Fruit fly (Drosophila melanogaster) whole organism, prepupa: ENCODE data around the gene Socs36E.

Experiments used
- Blimp-1 ChIP-seq: fragments of 200-800 bp; sonication (Bioruptor generic); optimal IDR thresholded peaks from 3 replicates; lab custom pipeline; 2017; ENCODE audit warnings: missing biosample characterization, missing genetic modification characterization, mild to moderate bottlenecking, moderate library complexity, missing genetic modification reagents
- CG6792 ChIP-seq: fragments of 200-800 bp; sonication (Bioruptor generic); optimal IDR thresholded peaks from 3 replicates; lab custom pipeline; 2016; ENCODE audit warnings: missing biosample characterization, missing genetic modification characterization
- CG8632 ChIP-seq: fragments of 200-800 bp; sonication (Bioruptor generic); optimal IDR thresholded peaks from 3 replicates; lab custom pipeline; 2016; ENCODE audit warnings: missing biosample characterization, missing genetic modification characterization
- Ets96B ChIP-seq: fragments of 200-800 bp; optimal IDR thresholded peaks from 2 replicates; lab custom pipeline; 2019; ENCODE audit warnings: missing biosample characterization, mild to moderate bottlenecking, missing genetic modification characterization, moderate library complexity
- OdsH ChIP-seq: fragments of 200-800 bp; sonication (Bioruptor generic); optimal IDR thresholded peaks from 3 replicates; lab custom pipeline; 2016; ENCODE audit warnings: missing biosample characterization, missing genetic modification characterization
- Sox102F ChIP-seq: fragments of 200-800 bp; sonication (Bioruptor generic); optimal IDR thresholded peaks from 2 replicates; lab custom pipeline; 2016; ENCODE audit warnings: missing biosample characterization, mild to moderate bottlenecking, missing genetic modification characterization
- cyc ChIP-seq: fragments of 200-800 bp; sonication (Bioruptor generic); optimal IDR thresholded peaks from 3 replicates; lab custom pipeline; 2016; ENCODE audit warnings: missing biosample characterization, missing genetic modification characterization
- dac ChIP-seq: fragments of 200-800 bp; sonication (Bioruptor generic); optimal IDR thresholded peaks from 2 replicates; lab custom pipeline; 2017; ENCODE audit warnings: missing biosample characterization, mild to moderate bottlenecking, missing genetic modification characterization
- fd59A ChIP-seq: fragments of 200-800 bp; sonication (Bioruptor generic); optimal IDR thresholded peaks from 2 replicates; lab custom pipeline; 2017; ENCODE audit warnings: missing biosample characterization, mild to moderate bottlenecking, missing genetic modification characterization, missing genetic modification reagents
- spab ChIP-seq: fragments of 200-800 bp; sonication (Bioruptor generic); optimal IDR thresholded peaks from 2 replicates; lab custom pipeline; 2017; ENCODE audit warnings: missing biosample characterization, mild to moderate bottlenecking, missing genetic modification characterization, missing genetic modification reagents

- TF ChIP-seq dac (no peak), cyc (GFP tag; lab: Kevin White, UChicago) (no peak), Ets96B (tag; lab: Kevin White, UChicago) (no peak), OdsH (GFP tag; lab: Kevin White, UChicago) (no peak), CG6792 (GFP tag; lab: Kevin White, UChicago) (no peak), Sox102F (no peak), CG8632 (no peak), Blimp-1 (GFP tag; lab: Kevin White, UChicago) (no peak), spab (GFP tag; lab: Kevin White, UChicago) (no peak), fd59A (GFP tag; lab: Kevin White, UChicago) (no peak)
These were observed 15.8 kb downstream of the Socs36E start for dm6 chr2L:18136427-18136857.
